Worm (Caenorhabditis elegans): Measurements from ENCODE around the gene T02D1.8.

DNA sequence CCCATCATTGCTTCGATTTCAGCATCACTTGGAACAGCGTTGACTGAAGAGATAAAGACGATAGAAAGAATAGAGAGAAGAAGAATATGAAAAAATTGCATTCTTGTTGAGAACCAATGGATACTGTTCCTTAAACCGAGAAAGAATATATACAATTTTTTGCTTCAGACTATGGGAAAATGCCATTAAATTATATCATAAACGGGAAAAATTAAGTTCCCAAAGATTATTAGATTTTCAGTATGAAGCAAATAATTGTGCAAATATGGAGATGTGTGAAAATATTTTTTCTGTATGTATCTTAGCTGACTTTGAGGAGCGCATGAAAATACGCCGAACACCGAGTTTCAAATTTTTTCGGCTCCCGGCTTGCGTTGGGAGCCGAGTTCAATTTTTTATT is 20.2 kb upstream of the T02D1.8 start, which contains the start of gene T02D1.9:
- TF ChIP-seq dmd-4 (tag; optimal IDR thresholded peaks at IDR 0.05; ENCODE audit: borderline replicate concordance) = no peak
- no peak for TF ChIP-seq pha-2 (tag; optimal IDR thresholded peaks at IDR 0.05)
- no peak for TF ChIP-seq tbx-2 (tag; optimal IDR thresholded peaks at IDR 0.05)
- TF ChIP-seq pax-1 (tag; optimal IDR thresholded peaks at IDR 0.05) = no peak
- TF ChIP-seq ama-1 (optimal IDR thresholded peaks at IDR 0.05) = no peak
- no peak for TF ChIP-seq ceh-9 (tag; optimal IDR thresholded peaks at IDR 0.05)
- no peak for TF ChIP-seq mec-3 (tag; optimal IDR thresholded peaks at IDR 0.05; ENCODE audit: borderline replicate concordance)
- TF ChIP-seq lim-6 (tag; optimal IDR thresholded peaks at IDR 0.05) = no peak

Data from whole organism, late embryonic.